Fruit fly (Drosophila melanogaster) whole organism, prepupa: ENCODE results near the gene CG12643.
A peak's percentile ranks its signal among the peaks of the same experiment; 100 is the strongest.

Experiments
- CG10669 ChIP-seq: fragments of 200-800 bp; sonication (Bioruptor generic); optimal IDR thresholded peaks from 3 replicates; lab custom pipeline; 2018; ENCODE audit warnings: missing biosample characterization, mild to moderate bottlenecking, missing genetic modification characterization, moderate library complexity
- CG11762 ChIP-seq: fragments of 200-800 bp; sonication (Bioruptor generic); optimal IDR thresholded peaks from 3 replicates; lab custom pipeline; 2016; ENCODE audit warnings: missing biosample characterization, missing genetic modification characterization; ENCODE audit not compliant: insufficient read depth
- CG11902 ChIP-seq: fragments of 200-800 bp; sonication (Bioruptor generic); optimal IDR thresholded peaks from 3 replicates; lab custom pipeline; 2016; ENCODE audit warnings: missing biosample characterization, missing genetic modification characterization
- CG15336 ChIP-seq: fragments of 200-800 bp; sonication (Bioruptor generic); IDR thresholded peaks from 2 replicates; pipeline ENCODE4 v1.3.6; 2022; ENCODE audit warnings: missing biosample characterization, missing genetic modification characterization
- CG1621 ChIP-seq: fragments of 200-800 bp; sonication (Bioruptor generic); optimal IDR thresholded peaks from 3 replicates; lab custom pipeline; 2018; ENCODE audit warnings: missing biosample characterization, mild to moderate bottlenecking, missing genetic modification characterization
- CG16779 ChIP-seq: fragments of 200-800 bp; sonication (Bioruptor generic); optimal IDR thresholded peaks from 3 replicates; lab custom pipeline; 2017; ENCODE audit warnings: missing biosample characterization, mild to moderate bottlenecking, missing genetic modification characterization
- CG31627 ChIP-seq: fragments of 200-800 bp; sonication (Bioruptor generic); optimal IDR thresholded peaks from 3 replicates; lab custom pipeline; 2016; ENCODE audit warnings: missing biosample characterization, missing genetic modification characterization
- CG32006 ChIP-seq: fragments of 200-800 bp; sonication (Bioruptor generic); optimal IDR thresholded peaks from 3 replicates; lab custom pipeline; 2017; ENCODE audit warnings: missing biosample characterization, mild to moderate bottlenecking, missing genetic modification characterization
- CG34406 ChIP-seq: fragments of 200-800 bp; sonication (Bioruptor generic); optimal IDR thresholded peaks from 3 replicates; lab custom pipeline; 2016; ENCODE audit warnings: missing biosample characterization, missing genetic modification characterization
- CG3919 ChIP-seq: fragments of 200-800 bp; sonication (Bioruptor generic); optimal IDR thresholded peaks from 3 replicates; lab custom pipeline; 2016; ENCODE audit warnings: missing biosample characterization, missing genetic modification characterization
- CG4318 ChIP-seq: fragments of 200-800 bp; sonication (Bioruptor generic); optimal IDR thresholded peaks from 3 replicates; lab custom pipeline; 2017; ENCODE audit warnings: missing biosample characterization, mild to moderate bottlenecking, missing genetic modification characterization
- CG6163 ChIP-seq: fragments of 200-800 bp; sonication (Bioruptor generic); IDR thresholded peaks from 3 replicates; pipeline ENCODE4 v1.3.6; 2022; ENCODE audit warnings: missing biosample characterization, missing genetic modification characterization
- CG6276 ChIP-seq: fragments of 200-800 bp; sonication (Bioruptor generic); optimal IDR thresholded peaks from 2 replicates; lab custom pipeline; 2017; ENCODE audit warnings: missing biosample characterization, mild to moderate bottlenecking, missing genetic modification characterization
- CG6792 ChIP-seq: fragments of 200-800 bp; sonication (Bioruptor generic); optimal IDR thresholded peaks from 3 replicates; lab custom pipeline; 2016; ENCODE audit warnings: missing biosample characterization, missing genetic modification characterization
- CG6808 ChIP-seq: fragments of 200-800 bp; sonication (Bioruptor generic); optimal IDR thresholded peaks from 3 replicates; lab custom pipeline; 2017; ENCODE audit warnings: missing biosample characterization, missing genetic modification characterization, mild to moderate bottlenecking, moderate library complexity, missing genetic modification reagents
- CG7368 ChIP-seq: fragments of 200-800 bp; sonication (Bioruptor generic); optimal IDR thresholded peaks from 3 replicates; lab custom pipeline; 2016; ENCODE audit warnings: missing biosample characterization, missing genetic modification characterization
- CG8119 ChIP-seq: fragments of 200-800 bp; sonication (Bioruptor generic); IDR thresholded peaks from 3 replicates; pipeline ENCODE4 v1.3.6; 2022; ENCODE audit warnings: missing biosample characterization, missing genetic modification characterization
- CG8319 ChIP-seq: fragments of 200-800 bp; sonication (Bioruptor generic); optimal IDR thresholded peaks from 3 replicates; lab custom pipeline; 2016; ENCODE audit warnings: missing biosample characterization, missing genetic modification characterization
- CG9139 ChIP-seq: fragments of 200-800 bp; sonication (Bioruptor generic); optimal IDR thresholded peaks from 3 replicates; lab custom pipeline; 2017; ENCODE audit warnings: missing biosample characterization, mild to moderate bottlenecking, missing genetic modification characterization
- Eip75B ChIP-seq: fragments of 200-800 bp; sonication (Bioruptor generic); optimal IDR thresholded peaks from 3 replicates; lab custom pipeline; 2016; ENCODE audit warnings: missing biosample characterization, missing genetic modification characterization
- Eip78C ChIP-seq: fragments of 200-800 bp; sonication (Bioruptor generic); peaks from one replicate; lab custom pipeline; 2016; ENCODE audit warnings: missing biosample characterization, missing genetic modification characterization
- Ets21C ChIP-seq: fragments of 200-800 bp; sonication (Bioruptor generic); optimal IDR thresholded peaks from 3 replicates; lab custom pipeline; 2016; ENCODE audit warnings: missing biosample characterization, missing genetic modification characterization
- Ets96B ChIP-seq: fragments of 200-800 bp; optimal IDR thresholded peaks from 2 replicates; lab custom pipeline; 2019; ENCODE audit warnings: missing biosample characterization, mild to moderate bottlenecking, missing genetic modification characterization, moderate library complexity
- Gug ChIP-seq: fragments of 200-800 bp; sonication (Bioruptor generic); IDR thresholded peaks from 2 replicates; pipeline ENCODE4 v1.3.6; 2022; ENCODE audit warnings: missing biosample characterization, missing genetic modification characterization
- Hr38 ChIP-seq: sonication (Bioruptor generic); optimal IDR thresholded peaks from 2 replicates; lab custom pipeline; 2016; ENCODE audit warnings: missing biosample characterization, missing genetic modification characterization
- Hr39 ChIP-seq: fragments of 200-800 bp; sonication (Bioruptor generic); optimal IDR thresholded peaks from 2 replicates; lab custom pipeline; 2016; ENCODE audit warnings: missing biosample characterization, missing genetic modification characterization
- Hr4 ChIP-seq: fragments of 200-800 bp; sonication (Bioruptor generic); optimal IDR thresholded peaks from 3 replicates; lab custom pipeline; 2016; ENCODE audit warnings: missing biosample characterization, missing genetic modification characterization
- Lpt ChIP-seq: fragments of 200-800 bp; sonication (Bioruptor generic); optimal IDR thresholded peaks from 3 replicates; lab custom pipeline; 2016; ENCODE audit warnings: missing biosample characterization, missing genetic modification characterization
- Met ChIP-seq: fragments of 200-800 bp; sonication (Bioruptor generic); optimal IDR thresholded peaks from 3 replicates; lab custom pipeline; 2016; ENCODE audit warnings: missing biosample characterization, missing genetic modification characterization
- OdsH ChIP-seq: fragments of 200-800 bp; sonication (Bioruptor generic); optimal IDR thresholded peaks from 3 replicates; lab custom pipeline; 2016; ENCODE audit warnings: missing biosample characterization, missing genetic modification characterization
- Smox ChIP-seq: fragments of 200-800 bp; sonication (Bioruptor generic); optimal IDR thresholded peaks from 3 replicates; lab custom pipeline; 2016; ENCODE audit warnings: missing biosample characterization, missing genetic modification characterization
- Sox102F ChIP-seq: fragments of 200-800 bp; sonication (Bioruptor generic); optimal IDR thresholded peaks from 2 replicates; lab custom pipeline; 2016; ENCODE audit warnings: missing biosample characterization, mild to moderate bottlenecking, missing genetic modification characterization
- Sox14 ChIP-seq: fragments of 200-800 bp; sonication (Bioruptor generic); optimal IDR thresholded peaks from 3 replicates; lab custom pipeline; 2016; ENCODE audit warnings: missing biosample characterization, missing genetic modification characterization
- Sox15 ChIP-seq: fragments of 200-800 bp; sonication (Bioruptor generic); optimal IDR thresholded peaks from 3 replicates; lab custom pipeline; 2016; ENCODE audit warnings: missing biosample characterization, missing genetic modification characterization
- achi ChIP-seq: fragments of 200-800 bp; sonication (Bioruptor generic); optimal IDR thresholded peaks from 3 replicates; lab custom pipeline; 2016; ENCODE audit warnings: missing biosample characterization, missing genetic modification characterization
- acj6 ChIP-seq: fragments of 200-800 bp; sonication (Bioruptor generic); optimal IDR thresholded peaks from 3 replicates; lab custom pipeline; 2016; ENCODE audit warnings: missing biosample characterization, missing genetic modification characterization
- cyc ChIP-seq: fragments of 200-800 bp; sonication (Bioruptor generic); optimal IDR thresholded peaks from 3 replicates; lab custom pipeline; 2016; ENCODE audit warnings: missing biosample characterization, missing genetic modification characterization
- dac ChIP-seq: fragments of 200-800 bp; sonication (Bioruptor generic); optimal IDR thresholded peaks from 2 replicates; lab custom pipeline; 2017; ENCODE audit warnings: missing biosample characterization, mild to moderate bottlenecking, missing genetic modification characterization
- eg ChIP-seq: fragments of 200-800 bp; sonication (Bioruptor generic); IDR thresholded peaks from 3 replicates; pipeline ENCODE4 v1.3.6; 2022; ENCODE audit warnings: missing biosample characterization, missing genetic modification characterization
- esn ChIP-seq: fragments of 200-800 bp; sonication (Bioruptor generic); optimal IDR thresholded peaks from 2 replicates; lab custom pipeline; 2016; ENCODE audit warnings: missing biosample characterization, mild to moderate bottlenecking, missing genetic modification characterization, moderate library complexity
- fd59A ChIP-seq: fragments of 200-800 bp; sonication (Bioruptor generic); optimal IDR thresholded peaks from 2 replicates; lab custom pipeline; 2017; ENCODE audit warnings: missing biosample characterization, mild to moderate bottlenecking, missing genetic modification characterization, missing genetic modification reagents
- fd85E ChIP-seq: fragments of 200-800 bp; sonication (Bioruptor generic); optimal IDR thresholded peaks from 3 replicates; lab custom pipeline; 2016; ENCODE audit warnings: missing biosample characterization, missing genetic modification characterization
- fkh ChIP-seq: fragments of 200-800 bp; sonication (Bioruptor generic); optimal IDR thresholded peaks from 3 replicates; lab custom pipeline; 2017; ENCODE audit warnings: missing biosample characterization, mild to moderate bottlenecking, missing genetic modification characterization, moderate library complexity
- lz ChIP-seq: fragments of 200-800 bp; sonication (Bioruptor generic); optimal IDR thresholded peaks from 3 replicates; lab custom pipeline; 2016; ENCODE audit warnings: missing biosample characterization, missing genetic modification characterization
- net ChIP-seq: fragments of 200-800 bp; sonication (Bioruptor generic); optimal IDR thresholded peaks from 3 replicates; lab custom pipeline; 2016; ENCODE audit warnings: missing biosample characterization, missing genetic modification characterization
- pdm3 ChIP-seq: fragments of 200-800 bp; sonication (Bioruptor generic); optimal IDR thresholded peaks from 3 replicates; lab custom pipeline; 2016; ENCODE audit warnings: missing biosample characterization, missing genetic modification characterization
- salr ChIP-seq, 2 experiments: fragments of 200-800 bp; sonication (Bioruptor generic); optimal IDR thresholded peaks; 3 replicates each; lab custom pipeline; 2016 to 2018; ENCODE audit warnings: missing biosample characterization in 2 of 2, missing genetic modification characterization in 2 of 2, mild to moderate bottlenecking in 1 of 2
- svp ChIP-seq: fragments of 200-800 bp; sonication (Bioruptor generic); peaks from one replicate; lab custom pipeline; 2016; ENCODE audit warnings: missing biosample characterization, missing genetic modification characterization
- topi ChIP-seq: fragments of 200-800 bp; sonication (Bioruptor generic); optimal IDR thresholded peaks from 3 replicates; lab custom pipeline; 2016; ENCODE audit warnings: missing biosample characterization, missing genetic modification characterization
- vri ChIP-seq: fragments of 200-800 bp; sonication (Bioruptor generic); optimal IDR thresholded peaks from 3 replicates; lab custom pipeline; 2016; ENCODE audit warnings: missing biosample characterization, mild to moderate bottlenecking, missing genetic modification characterization

Gene CG12643

dm6 chrX:10289935-10290760, 25.1 kb upstream of the CG12643 start:
- TF ChIP-seq svp (no peak), achi (GFP tag; lab: Kevin White, UChicago) (no peak), lz (GFP tag; lab: Kevin White, UChicago) (no peak), cyc (GFP tag; lab: Kevin White, UChicago) (no peak), OdsH (no peak), CG31627 (GFP tag; lab: Kevin White, UChicago) (no peak), fd59A (no peak), Sox14 (GFP tag; lab: Kevin White, UChicago) (no peak), CG6808 (no peak), Gug (GFP tag; lab: Robert Waterston, UW) (no peak), CG9139 (no peak), Ets96B (no peak), Ets21C (GFP tag; lab: Kevin White, UChicago) (no peak), CG6163 (GFP tag; lab: Robert Waterston, UW) (peak; percentile 35; the same call in 1 of the 3 replicates), Met (GFP tag; lab: Kevin White, UChicago) (no peak), pdm3 (no peak), Eip78C (GFP tag; lab: Kevin White, UChicago) (peak; percentile 70), CG8319 (no peak), esn (peak; percentile 25), eg (peak; percentile 61), salr (GFP tag; optimal IDR thresholded peaks at IDR 0.05; lab: Kevin White, UChicago) (peak in 1 of 2 experiments; percentile 10), CG32006 (GFP tag; lab: Kevin White, UChicago) (peak; percentile 23), CG1621 (tag; lab: Kevin White, UChicago) (no peak), Eip75B (GFP tag; lab: Kevin White, UChicago) (no peak), CG11762 (GFP tag; lab: Kevin White, UChicago) (no peak), net (no peak), fd85E (GFP tag; lab: Kevin White, UChicago) (no peak), Smox (GFP tag; lab: Kevin White, UChicago) (peak; percentile 7), CG8119 (GFP tag; lab: Robert Waterston, UW) (peak; percentile 47; the same call in 2 of the 3 replicates), Hr38 (GFP tag; lab: Kevin White, UChicago) (no peak), Sox102F (GFP tag; lab: Kevin White, UChicago) (no peak), Lpt (GFP tag; lab: Kevin White, UChicago) (no peak), CG34406 (GFP tag; lab: Kevin White, UChicago) (no peak), Hr39 (GFP tag; lab: Kevin White, UChicago) (no peak), CG7368 (GFP tag; lab: Kevin White, UChicago) (no peak), CG16779 (no peak), dac (no peak), CG15336 (GFP tag; lab: Robert Waterston, UW) (0 out of 2 replicates have a peak, but pooled peaks have one; percentile 46), CG11902 (no peak), Hr4 (no peak)

DNA sequence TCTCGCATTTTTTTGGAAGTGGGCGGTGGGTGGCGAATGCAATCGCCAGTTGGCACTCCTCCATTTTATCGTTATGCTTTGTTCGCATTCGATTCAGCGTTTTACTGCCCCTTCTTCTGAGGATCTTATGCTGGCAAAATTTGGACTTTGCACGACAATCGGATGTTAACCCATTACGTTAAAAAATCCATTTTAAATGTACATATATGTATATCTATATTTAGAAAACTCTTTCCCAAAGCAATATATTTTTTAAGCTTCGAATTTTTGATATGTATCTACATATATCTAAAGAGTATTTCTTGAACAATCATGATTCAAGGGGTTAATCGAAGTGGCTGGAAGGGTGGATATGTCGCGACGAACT, 938 bp upstream of the CG12643 start:
- TF ChIP-seq Lpt (GFP tag; lab: Kevin White, UChicago) (peak; percentile 16), CG7368 (GFP tag; lab: Kevin White, UChicago) (no peak), Eip78C (GFP tag; lab: Kevin White, UChicago) (peak; percentile 74), CG3919 (peak; percentile 37), topi (GFP tag; lab: Kevin White, UChicago) (peak; percentile 59), OdsH (peak; percentile 5), Sox15 (no peak), CG11762 (GFP tag; lab: Kevin White, UChicago) (no peak), svp (peak; percentile 76), CG6792 (GFP tag; lab: Kevin White, UChicago) (peak; percentile 9), Ets21C (GFP tag; lab: Kevin White, UChicago) (no peak), CG10669 (GFP tag; lab: Kevin White, UChicago) (peak; percentile 56), salr (GFP tag; optimal IDR thresholded peaks at IDR 0.05; lab: Kevin White, UChicago) (peak in 1 of 2 experiments; percentile 59), dac (no peak), Gug (GFP tag; lab: Robert Waterston, UW) (no peak), vri (GFP tag; lab: Kevin White, UChicago) (peak; percentile 65), CG9139 (peak; percentile 79), CG6276 (GFP tag; lab: Kevin White, UChicago) (peak; percentile 86), CG4318 (no peak), fkh (GFP tag; lab: Kevin White, UChicago) (no peak), Sox14 (GFP tag; lab: Kevin White, UChicago) (no peak), acj6 (GFP tag; lab: Kevin White, UChicago) (no peak), net (peak; percentile 70), lz (GFP tag; lab: Kevin White, UChicago) (no peak), Hr39 (GFP tag; lab: Kevin White, UChicago) (no peak), Smox (GFP tag; lab: Kevin White, UChicago) (peak; percentile 50)
